Fruit fly (Drosophila melanogaster): Measurements from ENCODE around the gene CG17350.

The CG17350 gene

dm6 chr2L:19377129-19378083 lies 3.3 kb upstream of the CG17350 start (continued):
- peak; percentile 36 for TF ChIP-seq CG12219 (GFP tag; optimal IDR thresholded peaks at IDR 0.05)
- TF ChIP-seq eve (GFP tag; optimal IDR thresholded peaks at IDR 0.05), result peak in 1 of 2 experiments; percentile 1
- TF ChIP-seq gem (tag; optimal IDR thresholded peaks at IDR 0.05), result peak; percentile 73
- no peak for TF ChIP-seq Aef1 (GFP tag; IDR thresholded peaks at IDR 0.05)
- TF ChIP-seq CG8478 (optimal IDR thresholded peaks at IDR 0.05), result no peak
- TF ChIP-seq Ssrp (tag; optimal IDR thresholded peaks at IDR 0.05), result peak; percentile 50
- TF ChIP-seq CG14710 (tag; optimal IDR thresholded peaks at IDR 0.05), result peak; percentile 65
- no peak for TF ChIP-seq ken (GFP tag; IDR thresholded peaks at IDR 0.05)
- no peak for TF ChIP-seq Jarid2 (GFP tag; optimal IDR thresholded peaks at IDR 0.05)
- peak; percentile 5 for TF ChIP-seq ewg (GFP tag; optimal IDR thresholded peaks at IDR 0.05)
- peak; percentile 20 for TF ChIP-seq CG17802 (tag; optimal IDR thresholded peaks at IDR 0.05)
- TF ChIP-seq CG8290 (GFP tag; optimal IDR thresholded peaks at IDR 0.05), result peak; percentile 22
- no peak for TF ChIP-seq CG8290 (tag; optimal IDR thresholded peaks at IDR 0.05)
- TF ChIP-seq MTF-1 (GFP tag; optimal IDR thresholded peaks at IDR 0.05; ENCODE audit: borderline replicate concordance), result no peak
- peak; percentile 47 for TF ChIP-seq CoRest (tag; optimal IDR thresholded peaks at IDR 0.05)
- TF ChIP-seq Xbp1 (GFP tag; optimal IDR thresholded peaks at IDR 0.05), result peak; percentile 30
- peak; percentile 3 for TF ChIP-seq CG9437 (GFP tag; optimal IDR thresholded peaks at IDR 0.05)
- TF ChIP-seq CG12744 (GFP tag; optimal IDR thresholded peaks at IDR 0.05), result no peak
- TF ChIP-seq tin (GFP tag; optimal IDR thresholded peaks at IDR 0.05), result peak; percentile 47
- 0 out of 2 replicates have a peak, but pooled peaks have one; percentile 22 for TF ChIP-seq Ada2b (GFP tag; IDR thresholded peaks at IDR 0.05)
- TF ChIP-seq CG9817 (tag; optimal IDR thresholded peaks at IDR 0.05), result peak; percentile 32
- TF ChIP-seq HHEX (GFP tag; optimal IDR thresholded peaks at IDR 0.05), result peak; percentile 35
- TF ChIP-seq CG15601 (tag; optimal IDR thresholded peaks at IDR 0.05), result peak; percentile 52
- peak; percentile 22; the same call in 1 of the 2 replicates for TF ChIP-seq HLH3B (GFP tag; IDR thresholded peaks at IDR 0.05)
- TF ChIP-seq wor (GFP tag; IDR thresholded peaks at IDR 0.05), result no peak
- TF ChIP-seq Ets65A (GFP tag), result peak; percentile 60
- no peak for TF ChIP-seq Hey (tag; optimal IDR thresholded peaks at IDR 0.05)
- TF ChIP-seq Max (GFP tag; optimal IDR thresholded peaks at IDR 0.05), result no peak
- TF ChIP-seq CG15269 (tag; optimal IDR thresholded peaks at IDR 0.05), result peak; percentile 23
- TF ChIP-seq D19A (tag; optimal IDR thresholded peaks at IDR 0.05), result peak; percentile 31
- TF ChIP-seq CG15696 (tag; optimal IDR thresholded peaks at IDR 0.05), result peak; percentile 75
- TF ChIP-seq lmd (GFP tag; IDR thresholded peaks at IDR 0.05), result no peak
- TF ChIP-seq CG7745 (tag; optimal IDR thresholded peaks at IDR 0.05), result no peak
- TF ChIP-seq Mrtf (GFP tag; IDR thresholded peaks at IDR 0.05), result peak; percentile 46; the same call in 1 of the 3 replicates
- TF ChIP-seq sim (GFP tag; IDR thresholded peaks at IDR 0.05), result 0 out of 2 replicates have a peak, but pooled peaks have one; percentile 14
- peak; percentile 52 for TF ChIP-seq CG33557 (GFP tag; optimal IDR thresholded peaks at IDR 0.05)
- peak; percentile 14 for TF ChIP-seq CG8359 (GFP tag; optimal IDR thresholded peaks at IDR 0.05; ENCODE audit: borderline replicate concordance)
- 0 out of 2 replicates have a peak, but pooled peaks have one; percentile 9 for TF ChIP-seq Rfx (GFP tag; IDR thresholded peaks at IDR 0.05)
- peak; percentile 21 for TF ChIP-seq Meics (GFP tag; optimal IDR thresholded peaks at IDR 0.05)
- TF ChIP-seq CG4820 (GFP tag; optimal IDR thresholded peaks at IDR 0.05), result peak; percentile 19
- TF ChIP-seq CG5180 (GFP tag; optimal IDR thresholded peaks at IDR 0.05), result peak; percentile 29
- TF ChIP-seq PHDP (tag; optimal IDR thresholded peaks at IDR 0.05), result peak; percentile 38
- TF ChIP-seq CG4617 (GFP tag; optimal IDR thresholded peaks at IDR 0.05; ENCODE audit: borderline replicate concordance), result no peak
- peak; percentile 36 for TF ChIP-seq Spps (tag; optimal IDR thresholded peaks at IDR 0.05)
- peak; percentile 47 for TF ChIP-seq sisA (GFP tag; IDR thresholded peaks at IDR 0.05)
- TF ChIP-seq crol (GFP tag; IDR thresholded peaks at IDR 0.05), result peak; percentile 64
- TF ChIP-seq CG32767 (GFP tag; IDR thresholded peaks at IDR 0.05), result 0 out of 2 replicates have a peak, but pooled peaks have one; percentile 10
- TF ChIP-seq CG2678 (tag; optimal IDR thresholded peaks at IDR 0.05), result peak; percentile 69
